Fruit fly (Drosophila melanogaster): ENCODE measurements around the gene CG33116.

Gene CG33116

dm6 chr2L:19586436-19587333 lies 53.4 kb downstream of the CG33116 start, which contains the start of gene Lar (continued):
- peak; percentile 70 for TF ChIP-seq nmo (GFP tag; optimal IDR thresholded peaks at IDR 0.05)
- peak; percentile 34 for TF ChIP-seq CG11723 (GFP tag; optimal IDR thresholded peaks at IDR 0.05)
- TF ChIP-seq sens (GFP tag): peak; percentile 96
- TF ChIP-seq Fer2 (tag; optimal IDR thresholded peaks at IDR 0.05): no peak
- no peak for TF ChIP-seq CG12744 (GFP tag; optimal IDR thresholded peaks at IDR 0.05)
- no peak for TF ChIP-seq otp (GFP tag; IDR thresholded peaks at IDR 0.05)
- no peak for TF ChIP-seq CG2199 (GFP tag; IDR thresholded peaks at IDR 0.05)
- TF ChIP-seq Mad (GFP tag; optimal IDR thresholded peaks at IDR 0.05): peak; percentile 54
- TF ChIP-seq CG7357 (GFP tag; IDR thresholded peaks at IDR 0.05): peak; percentile 48; the same call in 1 of the 3 replicates
- no peak for TF ChIP-seq pita (GFP tag; optimal IDR thresholded peaks at IDR 0.05)
- peak; percentile 46 for TF ChIP-seq CG3163 (GFP tag; optimal IDR thresholded peaks at IDR 0.05)
- no peak for TF ChIP-seq CG30431 (GFP tag; optimal IDR thresholded peaks at IDR 0.05)
- peak; percentile 78 for TF ChIP-seq CG32532 (GFP tag; IDR thresholded peaks at IDR 0.05)
- peak; percentile 69 for TF ChIP-seq CG17361 (GFP tag; IDR thresholded peaks at IDR 0.05)
- TF ChIP-seq BtbVII (GFP tag; optimal IDR thresholded peaks at IDR 0.05): no peak
- TF ChIP-seq CG6813 (GFP tag; optimal IDR thresholded peaks at IDR 0.05): peak; percentile 44
- peak; percentile 26 for TF ChIP-seq CG17385 (GFP tag; optimal IDR thresholded peaks at IDR 0.05)
- TF ChIP-seq CG6791 (GFP tag; IDR thresholded peaks at IDR 0.05; ENCODE audit: partially characterized antibody): no peak
- no peak for TF ChIP-seq C15 (GFP tag; IDR thresholded peaks at IDR 0.05)
- TF ChIP-seq Meics (GFP tag; optimal IDR thresholded peaks at IDR 0.05): peak; percentile 58
- TF ChIP-seq Blimp-1 (GFP tag; optimal IDR thresholded peaks at IDR 0.05): peak; percentile 37
- TF ChIP-seq CG3838 (GFP tag; optimal IDR thresholded peaks at IDR 0.05): no peak
- TF ChIP-seq Bteb2 (GFP tag; optimal IDR thresholded peaks at IDR 0.05): peak; percentile 75
- TF ChIP-seq CG31224 (GFP tag; IDR thresholded peaks at IDR 0.05): no peak
- TF ChIP-seq CG16863 (GFP tag; optimal IDR thresholded peaks at IDR 0.05): peak; percentile 52
- TF ChIP-seq H15 (GFP tag; IDR thresholded peaks at IDR 0.05): 0 out of 3 replicates have a peak, but pooled peaks have one; percentile 9
- TF ChIP-seq ken (GFP tag; IDR thresholded peaks at IDR 0.05): 0 out of 3 replicates have a peak, but pooled peaks have one; percentile 18
- TF ChIP-seq Optix (GFP tag; IDR thresholded peaks at IDR 0.05): peak; percentile 37; the same call in 1 of the 3 replicates
- TF ChIP-seq CG10959 (GFP tag; IDR thresholded peaks at IDR 0.05): no peak
- peak; percentile 36 for TF ChIP-seq CG2116 (GFP tag; optimal IDR thresholded peaks at IDR 0.05)
- peak; percentile 65 for TF ChIP-seq CG8924 (tag; optimal IDR thresholded peaks at IDR 0.05)
- TF ChIP-seq Dip2 (GFP tag; IDR thresholded peaks at IDR 0.05): no peak
- peak; percentile 47 for TF ChIP-seq CG10209 (GFP tag; optimal IDR thresholded peaks at IDR 0.05)
- peak; percentile 57 for TF ChIP-seq sisA (GFP tag; IDR thresholded peaks at IDR 0.05)
- TF ChIP-seq CkIIα-i1 (GFP tag; IDR thresholded peaks at IDR 0.05): 0 out of 2 replicates have a peak, but pooled peaks have one; percentile 24
- TF ChIP-seq Dref (GFP tag; IDR thresholded peaks at IDR 0.05): 0 out of 2 replicates have a peak, but pooled peaks have one; percentile 39
- TF ChIP-seq CG3281 (GFP tag; optimal IDR thresholded peaks at IDR 0.05): peak; percentile 66
- TF ChIP-seq gt (GFP tag; IDR thresholded peaks at IDR 0.05): no peak
- no peak for TF ChIP-seq wek (GFP tag; optimal IDR thresholded peaks at IDR 0.05)
- TF ChIP-seq hbn (GFP tag; IDR thresholded peaks at IDR 0.05; ENCODE audit: partially characterized antibody): no peak
- no peak for TF ChIP-seq disco-r (GFP tag; optimal IDR thresholded peaks at IDR 0.05)
- no peak for TF ChIP-seq ranshi (GFP tag; IDR thresholded peaks at IDR 0.05)
- TF ChIP-seq CG12659 (GFP tag; optimal IDR thresholded peaks at IDR 0.05): peak; percentile 84
- TF ChIP-seq CG16813 (GFP tag; IDR thresholded peaks at IDR 0.05; ENCODE audit: partially characterized antibody): no peak
- TF ChIP-seq CG12942 (GFP tag; optimal IDR thresholded peaks at IDR 0.05): peak; percentile 5
- TF ChIP-seq NK7.1 (GFP tag; optimal IDR thresholded peaks at IDR 0.05): peak; percentile 16
- TF ChIP-seq CG9215 (GFP tag; IDR thresholded peaks at IDR 0.05): peak; percentile 55
- peak; percentile 42 for TF ChIP-seq Bdp1 (GFP tag; optimal IDR thresholded peaks at IDR 0.05)
- peak; percentile 48 for TF ChIP-seq CG13775 (GFP tag; optimal IDR thresholded peaks at IDR 0.05)
